Fruit fly (Drosophila melanogaster): Measurements from ENCODE around the gene Gug.

Gene Gug

DNA sequence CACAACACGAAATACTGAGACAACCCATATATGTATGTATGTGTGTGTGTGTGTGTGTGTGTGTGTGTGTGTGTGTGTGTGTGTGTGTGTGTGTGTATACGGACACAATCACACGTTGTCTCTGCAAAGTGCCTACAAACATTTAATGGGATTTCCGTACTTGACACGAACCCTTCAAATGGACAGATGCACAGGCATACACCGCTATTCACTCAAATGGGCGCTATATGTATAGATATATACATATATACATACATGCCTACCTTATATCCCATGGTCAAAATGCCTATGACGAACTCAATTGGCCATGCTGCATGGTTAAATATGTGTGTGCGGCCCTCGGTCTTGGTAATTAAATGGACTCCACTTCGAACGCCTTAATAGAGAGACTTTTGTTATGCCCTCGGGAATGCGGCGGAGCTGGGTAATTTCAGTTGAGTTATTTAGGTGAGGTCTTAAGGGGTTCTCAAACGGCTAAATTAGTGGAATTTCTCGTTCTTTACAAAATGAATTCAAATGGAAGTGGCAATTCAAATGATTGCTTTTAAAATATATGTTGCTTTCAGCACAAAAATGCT lies 6.8 kb downstream of the Gug start (continued):
- TF ChIP-seq Vsx1 (GFP tag; optimal IDR thresholded peaks at IDR 0.05) (peak; percentile 9), pros (GFP tag; optimal IDR thresholded peaks at IDR 0.05) (no peak), dm (GFP tag; optimal IDR thresholded peaks at IDR 0.05) (no peak), CG6654 (GFP tag; optimal IDR thresholded peaks at IDR 0.05) (no peak), CG4360 (GFP tag; IDR thresholded peaks at IDR 0.05) (no peak), ftz-f1 (GFP tag; optimal IDR thresholded peaks at IDR 0.05) (peak; percentile 18), sens (GFP tag) (peak; percentile 55), CG17361 (GFP tag; IDR thresholded peaks at IDR 0.05) (no peak), Meics (GFP tag; optimal IDR thresholded peaks at IDR 0.05) (no peak), Taf1 (GFP tag; IDR thresholded peaks at IDR 0.05) (no peak), fru (optimal IDR thresholded peaks at IDR 0.05) (no peak), kah (GFP tag; optimal IDR thresholded peaks at IDR 0.05) (no peak), tna (GFP tag; IDR thresholded peaks at IDR 0.05; ENCODE audit: partially characterized antibody) (peak; percentile 47; the same call in 1 of the 2 replicates)

DNA sequence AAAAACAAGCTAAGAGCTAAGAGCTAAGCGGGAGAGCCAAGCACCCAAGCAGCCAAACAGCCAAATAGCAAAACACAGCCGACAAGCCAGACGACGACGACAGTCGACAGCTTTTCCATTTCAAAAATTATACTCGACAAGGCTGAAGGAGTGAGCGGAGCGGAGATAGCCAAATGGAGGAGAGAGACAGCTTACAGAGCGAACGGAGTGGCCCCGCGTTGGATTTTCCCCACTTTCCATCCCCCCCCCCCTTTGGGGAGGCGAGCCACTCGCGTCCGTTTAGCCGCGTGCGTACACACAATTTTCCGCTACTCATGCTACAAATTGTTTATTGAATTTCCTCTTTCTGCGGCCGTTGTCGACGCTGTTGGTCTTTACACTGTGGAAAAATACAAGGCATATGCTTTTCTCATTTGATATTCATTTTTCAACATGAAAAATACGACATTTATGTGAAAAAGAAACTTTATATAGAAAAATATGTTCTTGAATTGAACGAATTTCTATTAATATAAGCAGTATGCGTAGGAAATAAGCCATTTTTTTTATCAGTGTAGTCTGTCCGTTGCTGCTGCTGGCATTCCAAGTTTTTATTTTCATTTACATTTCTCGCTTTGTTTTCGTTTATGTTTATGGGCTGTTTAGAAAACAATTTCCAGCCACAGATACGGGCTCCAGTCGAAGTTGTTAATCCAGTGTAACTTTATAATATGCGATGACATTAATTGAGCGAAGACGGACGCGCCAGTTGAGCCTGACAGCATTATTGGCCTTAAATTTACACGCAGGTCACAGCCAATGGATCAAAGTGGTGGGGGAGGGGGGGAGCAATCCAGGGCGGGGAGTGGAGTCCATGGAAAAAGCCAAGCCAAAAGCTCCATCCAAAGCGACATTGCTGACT lies 8.4 kb downstream of the Gug start:
- TF ChIP-seq tx (GFP tag; optimal IDR thresholded peaks at IDR 0.05): peak; percentile 96
- peak; percentile 98 for TF ChIP-seq E2f1 (GFP tag; IDR thresholded peaks at IDR 0.05)
- TF ChIP-seq CG17568 (GFP tag; optimal IDR thresholded peaks at IDR 0.05): peak; percentile 97
- peak; percentile 95 for TF ChIP-seq CG2889 (GFP tag; IDR thresholded peaks at IDR 0.05)
- TF ChIP-seq CG10462 (GFP tag; optimal IDR thresholded peaks at IDR 0.05): peak; percentile 97
- peak; percentile 99 for TF ChIP-seq HLH3B (GFP tag; IDR thresholded peaks at IDR 0.05)
- peak; percentile 35 for TF ChIP-seq corto (GFP tag; optimal IDR thresholded peaks at IDR 0.05)
- TF ChIP-seq CG7963 (GFP tag; IDR thresholded peaks at IDR 0.05; ENCODE audit: partially characterized antibody): no peak
- TF ChIP-seq nau (GFP tag; optimal IDR thresholded peaks at IDR 0.05): peak; percentile 98
- peak; percentile 96 for TF ChIP-seq CG4854 (GFP tag; optimal IDR thresholded peaks at IDR 0.05)
- TF ChIP-seq zfh1 (GFP tag; IDR thresholded peaks at IDR 0.05): peak; percentile 99
- TF ChIP-seq CG12942 (GFP tag; optimal IDR thresholded peaks at IDR 0.05): peak; percentile 98
- peak; percentile 87 for TF ChIP-seq CG10274 (GFP tag; optimal IDR thresholded peaks at IDR 0.05)
- TF ChIP-seq ham (GFP tag; IDR thresholded peaks at IDR 0.05): peak; percentile 89
- peak; percentile 96 for TF ChIP-seq CG6765 (GFP tag; optimal IDR thresholded peaks at IDR 0.05)
- TF ChIP-seq BtbVII (GFP tag; optimal IDR thresholded peaks at IDR 0.05): peak; percentile 97
- TF ChIP-seq bcd (GFP tag; optimal IDR thresholded peaks at IDR 0.05): peak; percentile 98
- TF ChIP-seq Antp (GFP tag; optimal IDR thresholded peaks at IDR 0.05): peak; percentile 95
- peak; percentile 94 for TF ChIP-seq CG7745 (tag; optimal IDR thresholded peaks at IDR 0.05)
- peak; percentile 99 for TF ChIP-seq Ssrp (tag; optimal IDR thresholded peaks at IDR 0.05)
- peak; percentile 97 for TF ChIP-seq sim (GFP tag; IDR thresholded peaks at IDR 0.05)
- TF ChIP-seq Six4 (GFP tag; optimal IDR thresholded peaks at IDR 0.05): peak; percentile 99
- TF ChIP-seq Blimp-1 (GFP tag; optimal IDR thresholded peaks at IDR 0.05): peak; percentile 99
- peak; percentile 96 for TF ChIP-seq CG4707 (GFP tag; optimal IDR thresholded peaks at IDR 0.05)
- TF ChIP-seq CG12659 (GFP tag; optimal IDR thresholded peaks at IDR 0.05): peak; percentile 98
- TF ChIP-seq Nf-YA (GFP tag; IDR thresholded peaks at IDR 0.05): peak; percentile 97
- TF ChIP-seq Asciz (GFP tag; optimal IDR thresholded peaks at IDR 0.05): peak; percentile 99
- peak; percentile 97 for TF ChIP-seq Atf3 (GFP tag; optimal IDR thresholded peaks at IDR 0.05)
- peak; percentile 94 for TF ChIP-seq CG1233 (GFP tag; optimal IDR thresholded peaks at IDR 0.05)
- TF ChIP-seq grn (GFP tag; optimal IDR thresholded peaks at IDR 0.05): peak; percentile 93
- peak; percentile 99 for TF ChIP-seq CG7839 (tag; optimal IDR thresholded peaks at IDR 0.05)
- TF ChIP-seq Drgx (GFP tag; IDR thresholded peaks at IDR 0.05): peak; percentile 97
- TF ChIP-seq Oaz (GFP tag; IDR thresholded peaks at IDR 0.05): peak; percentile 95
- TF ChIP-seq CG32772 (GFP tag; IDR thresholded peaks at IDR 0.05): peak; percentile 98
- TF ChIP-seq ac (GFP tag; optimal IDR thresholded peaks at IDR 0.05): peak; percentile 94

Measured in whole organism, embryonic.